Worm (Caenorhabditis elegans): ENCODE measurements around the gene C25E10.17.

DNA sequence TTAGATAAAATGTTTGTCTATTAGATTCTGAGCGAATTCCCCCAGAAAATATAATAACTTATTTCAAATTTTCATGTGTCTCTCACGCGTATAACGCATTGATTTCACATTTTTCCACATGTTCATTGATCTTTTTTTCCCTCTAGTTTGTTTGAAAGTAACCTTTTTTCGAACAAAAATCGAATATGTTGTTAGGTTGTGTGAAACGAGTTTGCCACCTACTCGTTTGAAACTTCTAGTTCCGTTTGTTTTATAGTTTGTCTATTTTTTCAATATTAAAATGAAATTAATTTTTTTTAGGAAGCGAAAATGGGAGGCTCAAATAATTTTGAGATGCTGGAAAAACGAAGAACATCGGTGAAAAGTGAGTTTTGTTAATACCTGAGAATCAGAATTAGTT lies 17.2 kb downstream of the C25E10.17 start, which contains the start of gene C25E10.5:
- no peak for TF ChIP-seq lim-6 (tag; optimal IDR thresholded peaks at IDR 0.05)
- no peak for TF ChIP-seq gmeb-2 (tag; optimal IDR thresholded peaks at IDR 0.05)
- no peak for TF ChIP-seq sox-4 (tag; optimal IDR thresholded peaks at IDR 0.05)
- TF ChIP-seq odd-2 (tag; optimal IDR thresholded peaks at IDR 0.05): no peak
- no peak for TF ChIP-seq hlh-30 (tag; optimal IDR thresholded peaks at IDR 0.05; ENCODE audit: insufficient read depth)
- TF ChIP-seq unc-42 (tag; optimal IDR thresholded peaks at IDR 0.05): no peak
- TF ChIP-seq unc-86 (tag; optimal IDR thresholded peaks at IDR 0.05): no peak
- no peak for TF ChIP-seq pqm-1 (tag; optimal IDR thresholded peaks at IDR 0.05)
- TF ChIP-seq ceh-9 (tag; optimal IDR thresholded peaks at IDR 0.05): no peak
- no peak for TF ChIP-seq unc-55 (GFP tag; optimal IDR thresholded peaks at IDR 0.05)

Measured in whole organism, late embryonic.